Fruit fly (Drosophila melanogaster): ENCODE results near the gene Zip99C.

Gene Zip99C

DNA sequence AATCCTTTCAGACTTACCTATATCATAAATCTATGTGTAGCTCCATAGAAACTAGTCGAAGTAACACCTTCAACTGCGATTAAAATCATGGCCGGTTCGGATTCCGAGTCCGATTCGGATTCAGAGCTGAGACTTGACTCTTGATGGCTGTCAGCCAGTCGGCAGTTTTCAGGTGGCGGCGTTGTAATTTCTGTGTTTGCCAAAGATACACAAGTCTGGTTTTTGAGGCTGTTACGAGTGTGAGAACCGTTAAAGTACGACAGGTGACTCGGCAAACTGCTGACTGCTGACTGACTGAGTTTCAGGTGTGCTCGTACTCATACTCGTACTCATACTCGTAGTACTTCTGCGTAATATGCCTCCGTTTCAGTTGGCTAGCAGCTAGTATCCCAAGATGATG is 22.5 kb upstream of the Zip99C start (continued):
- TF ChIP-seq inv (GFP tag; IDR thresholded peaks at IDR 0.05; ENCODE audit: partially characterized antibody): no peak
- no peak for TF ChIP-seq oc (tag; optimal IDR thresholded peaks at IDR 0.05)
- TF ChIP-seq chinmo (GFP tag; IDR thresholded peaks at IDR 0.05; ENCODE audit: partially characterized antibody): no peak
- TF ChIP-seq hth (optimal IDR thresholded peaks at IDR 0.05): no peak
- no peak for TF ChIP-seq CG7786 (GFP tag; optimal IDR thresholded peaks at IDR 0.05)
- TF ChIP-seq NC2α (GFP tag; optimal IDR thresholded peaks at IDR 0.05): no peak
- TF ChIP-seq Six4 (GFP tag; optimal IDR thresholded peaks at IDR 0.05): no peak
- TF ChIP-seq CG13287 (GFP tag; IDR thresholded peaks at IDR 0.05; ENCODE audit: partially characterized antibody): no peak
- peak; percentile 48 for TF ChIP-seq CG2120 (GFP tag; optimal IDR thresholded peaks at IDR 0.05)
- TF ChIP-seq CG4617 (GFP tag; optimal IDR thresholded peaks at IDR 0.05; ENCODE audit: borderline replicate concordance): no peak
- TF ChIP-seq CG13624 (GFP tag; optimal IDR thresholded peaks at IDR 0.05): no peak
- peak; percentile 11 for TF ChIP-seq Blimp-1 (GFP tag; optimal IDR thresholded peaks at IDR 0.05)
- no peak for TF ChIP-seq zfh1 (GFP tag; IDR thresholded peaks at IDR 0.05)
- TF ChIP-seq aop (GFP tag; IDR thresholded peaks at IDR 0.05): no peak
- TF ChIP-seq Hr51 (GFP tag; optimal IDR thresholded peaks at IDR 0.05): peak in 1 of 2 experiments; percentile 9
- TF ChIP-seq H15 (GFP tag; IDR thresholded peaks at IDR 0.05): no peak
- no peak for TF ChIP-seq nmo (GFP tag; optimal IDR thresholded peaks at IDR 0.05)
- 0 out of 2 replicates have a peak, but pooled peaks have one; percentile 7 for TF ChIP-seq Oaz (GFP tag; IDR thresholded peaks at IDR 0.05)
- no peak for TF ChIP-seq Nf-YB (GFP tag; optimal IDR thresholded peaks at IDR 0.05)
- no peak for TF ChIP-seq pho (GFP tag; optimal IDR thresholded peaks at IDR 0.05)
- no peak for TF ChIP-seq CG4854 (GFP tag; optimal IDR thresholded peaks at IDR 0.05)
- no peak for TF ChIP-seq btn (GFP tag; optimal IDR thresholded peaks at IDR 0.05)
- TF ChIP-seq MESR4 (GFP tag; optimal IDR thresholded peaks at IDR 0.05): no peak
- TF ChIP-seq corto (GFP tag; optimal IDR thresholded peaks at IDR 0.05): no peak
- TF ChIP-seq row (GFP tag; IDR thresholded peaks at IDR 0.05): no peak
- TF ChIP-seq CG9817 (tag; optimal IDR thresholded peaks at IDR 0.05): no peak
- no peak for TF ChIP-seq Dbx (GFP tag; IDR thresholded peaks at IDR 0.05)
- TF ChIP-seq lov (optimal IDR thresholded peaks at IDR 0.05): no peak
- TF ChIP-seq lov (GFP tag; IDR thresholded peaks at IDR 0.05): no peak
- TF ChIP-seq CG7372 (GFP tag; IDR thresholded peaks at IDR 0.05): no peak
- no peak for TF ChIP-seq CG2129 (GFP tag; IDR thresholded peaks at IDR 0.05; ENCODE audit: partially characterized antibody)
- TF ChIP-seq CG1233 (GFP tag; optimal IDR thresholded peaks at IDR 0.05): peak; percentile 2
- no peak for TF ChIP-seq unc-4 (GFP tag; IDR thresholded peaks at IDR 0.05; ENCODE audit: partially characterized antibody)
- no peak for TF ChIP-seq Bdp1 (GFP tag; optimal IDR thresholded peaks at IDR 0.05)
- 0 out of 2 replicates have a peak, but pooled peaks have one; percentile 19 for TF ChIP-seq gsb (GFP tag; IDR thresholded peaks at IDR 0.05)
- no peak for TF ChIP-seq CG7963 (GFP tag; IDR thresholded peaks at IDR 0.05; ENCODE audit: partially characterized antibody)
- no peak for TF ChIP-seq salm (tag; optimal IDR thresholded peaks at IDR 0.05)
- peak; percentile 72 for TF ChIP-seq Hmr (GFP tag; optimal IDR thresholded peaks at IDR 0.05)
- no peak for TF ChIP-seq pan (optimal IDR thresholded peaks at IDR 0.05)
- TF ChIP-seq pan (GFP tag; optimal IDR thresholded peaks at IDR 0.05 in 1 of 2, IDR thresholded peaks at IDR 0.05 in 1 of 2): no peak
- no peak for TF ChIP-seq CG13775 (GFP tag; optimal IDR thresholded peaks at IDR 0.05)
- no peak for TF ChIP-seq ftz-f1 (GFP tag; optimal IDR thresholded peaks at IDR 0.05)
- no peak for TF ChIP-seq CG11456 (GFP tag; IDR thresholded peaks at IDR 0.05)
- TF ChIP-seq chif (GFP tag; optimal IDR thresholded peaks at IDR 0.05): no peak
- TF ChIP-seq CG12236 (GFP tag; optimal IDR thresholded peaks at IDR 0.05): no peak
- no peak for TF ChIP-seq CG4820 (GFP tag; optimal IDR thresholded peaks at IDR 0.05)
- TF ChIP-seq da (GFP tag; optimal IDR thresholded peaks at IDR 0.05): no peak
- no peak for TF ChIP-seq trem (tag; optimal IDR thresholded peaks at IDR 0.05)
- TF ChIP-seq CG7839 (tag; optimal IDR thresholded peaks at IDR 0.05): no peak
- TF ChIP-seq lbe (GFP tag; optimal IDR thresholded peaks at IDR 0.05): no peak
- no peak for TF ChIP-seq CG3065 (GFP tag; optimal IDR thresholded peaks at IDR 0.05)
- TF ChIP-seq Spps (tag; optimal IDR thresholded peaks at IDR 0.05): no peak

All from whole organism, embryonic.